Worm (Caenorhabditis elegans): Measurements from ENCODE around the gene K10D11.6.

DNA sequence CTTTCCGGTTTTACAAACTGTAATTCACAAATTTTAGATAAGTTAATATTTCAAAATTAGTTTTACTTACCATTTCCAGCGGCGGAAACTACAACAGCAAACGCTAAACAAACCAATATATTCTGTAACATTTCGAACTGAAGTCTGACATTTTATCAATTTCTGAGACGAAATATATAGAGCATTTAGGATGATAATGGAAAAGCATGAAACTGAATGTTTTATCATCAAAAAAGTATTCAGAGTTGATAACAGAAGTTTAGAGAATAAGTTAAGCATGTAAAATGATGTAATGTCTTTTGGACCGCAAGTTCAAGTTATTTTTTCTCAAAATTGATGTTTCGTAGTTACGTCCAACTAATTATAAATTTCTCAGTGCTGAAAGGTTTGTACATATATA, 20.1 kb downstream of the K10D11.6 start, which contains the start of gene F55G11.2:
- TF ChIP-seq pha-4 (GFP tag; IDR thresholded peaks at IDR 0.05) = no peak
- no peak for TF ChIP-seq pha-4 (tag; optimal IDR thresholded peaks at IDR 0.05)
- TF ChIP-seq unc-130 (GFP tag; optimal IDR thresholded peaks at IDR 0.05) = no peak
- no peak for TF ChIP-seq F44E2.7 (GFP tag; IDR thresholded peaks at IDR 0.05)
- TF ChIP-seq snpc-4 (tag; optimal IDR thresholded peaks at IDR 0.05) = no peak
- TF ChIP-seq zag-1 (tag; optimal IDR thresholded peaks at IDR 0.05) = no peak
- TF ChIP-seq mxl-2 (GFP tag; conservative IDR thresholded peaks at IDR 0.05) = no peak
- no peak for TF ChIP-seq fkh-10 (GFP tag; optimal IDR thresholded peaks at IDR 0.05)

Data from whole organism, L4 larva.